Fruit fly (Drosophila melanogaster): ENCODE results near the gene Cpr64Ac.

DNA sequence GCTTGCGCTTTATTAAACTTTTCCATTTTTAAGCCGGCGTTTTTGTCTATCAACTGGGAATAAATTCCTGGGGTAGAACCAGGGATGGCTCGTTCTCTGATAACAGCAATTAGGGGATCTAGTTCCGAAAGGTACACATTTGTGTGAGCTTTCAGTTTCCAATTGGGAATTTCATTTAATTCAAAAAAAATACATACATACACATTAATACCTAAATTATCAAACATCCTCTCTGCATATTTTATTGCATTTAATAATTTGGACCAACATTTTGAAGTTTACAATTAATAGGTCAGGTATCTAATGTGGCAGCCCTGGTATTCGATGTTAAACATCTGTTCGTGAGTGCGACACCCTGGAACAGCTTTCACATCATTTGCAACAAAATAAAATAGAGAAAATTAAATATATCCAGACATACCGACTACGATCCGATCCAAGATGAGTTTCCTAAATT is 46.4 kb upstream of the Cpr64Ac start, which contains the start of the genes CG15011 and CG1309:
- TF ChIP-seq Mio (GFP tag; optimal IDR thresholded peaks at IDR 0.05) (no peak), Hnf4 (GFP tag; optimal IDR thresholded peaks at IDR 0.05) (peak; percentile 85), fru (GFP tag; optimal IDR thresholded peaks at IDR 0.05) (peak; percentile 86), Dfd (GFP tag; optimal IDR thresholded peaks at IDR 0.05) (no peak), lola (GFP tag; optimal IDR thresholded peaks at IDR 0.05) (no peak), dl (GFP tag; optimal IDR thresholded peaks at IDR 0.05; ENCODE audit: insufficient read depth in 1 of 2, partially characterized antibody in 2 of 2) (no peak), Jra (GFP tag; optimal IDR thresholded peaks at IDR 0.05) (peak; percentile 86), psq (GFP tag; optimal IDR thresholded peaks at IDR 0.05) (peak; percentile 72)
